Worm (Caenorhabditis elegans) whole organism, early embryonic: ENCODE results near the gene F37C12.10.

Source experiments
- B0310.2 ChIP-seq: sonication (generic microtip); optimal IDR thresholded peaks from 2 replicates; lab custom pipeline; 2016; ENCODE audit warnings: mild to moderate bottlenecking, missing genetic modification characterization, missing compliant biosample characterization
- aly-1 ChIP-seq: sonication (generic microtip); optimal IDR thresholded peaks from 2 replicates; lab custom pipeline; 2016; ENCODE audit warnings: missing genetic modification characterization, missing compliant biosample characterization
- ama-1 ChIP-seq: fragments of 150-350 bp; optimal IDR thresholded peaks from 2 replicates; lab custom pipeline; 2014
- ceh-13 ChIP-seq: fragments of 200-800 bp; sonication (Bioruptor generic); optimal IDR thresholded peaks from 2 replicates; lab custom pipeline; 2018; ENCODE audit warnings: mild to moderate bottlenecking, missing genetic modification characterization, missing compliant biosample characterization
- ceh-36 ChIP-seq: sonication (generic microtip); optimal IDR thresholded peaks from 2 replicates; lab custom pipeline; 2016; ENCODE audit warnings: missing genetic modification characterization, inconsistent platforms, missing compliant biosample characterization
- flt-1 ChIP-seq: fragments of 200-800 bp; sonication (Bioruptor generic); IDR thresholded peaks from 2 replicates; pipeline ENCODE4 v1.3.6; 2022; ENCODE audit warnings: missing genetic modification characterization, missing compliant biosample characterization
- hmg-4 ChIP-seq: fragments of 200-800 bp; sonication (Bioruptor generic); optimal IDR thresholded peaks from 2 replicates; lab custom pipeline; 2018; ENCODE audit warnings: mild to moderate bottlenecking, missing genetic modification characterization, missing compliant biosample characterization
- scrt-1 ChIP-seq: fragments of 200-800 bp; sonication (Bioruptor generic); IDR thresholded peaks from 2 replicates; pipeline ENCODE4 v1.3.6; 2022; ENCODE audit warnings: missing genetic modification characterization, missing compliant biosample characterization
- sea-1 ChIP-seq: fragments of 200-800 bp; sonication (Bioruptor generic); conservative IDR thresholded peaks from 2 replicates; pipeline ENCODE4 v1.3.6; 2022; ENCODE audit warnings: missing genetic modification characterization, missing compliant biosample characterization
- tbx-37 ChIP-seq: fragments of 200-800 bp; sonication (Bioruptor generic); conservative IDR thresholded peaks from 2 replicates; pipeline ENCODE4 v1.3.6; 2022; ENCODE audit warnings: missing genetic modification reagents, missing genetic modification characterization, missing compliant biosample characterization
- tra-4 ChIP-seq: sonication (generic microtip); optimal IDR thresholded peaks from 2 replicates; lab custom pipeline; 2017; ENCODE audit warnings: missing genetic modification characterization, missing compliant biosample characterization

- TF ChIP-seq ceh-13 (GFP tag; lab: Kevin White, UChicago) (no peak), sea-1 (GFP tag; lab: Robert Waterston, UW) (no peak), ama-1 (lab: Kevin White, UChicago) (no peak), flt-1 (GFP tag; lab: Robert Waterston, UW) (no peak), scrt-1 (GFP tag; lab: Robert Waterston, UW) (no peak), tra-4 (tag; lab: Kevin White, UChicago) (no peak), aly-1 (tag; lab: Kevin White, UChicago) (no peak), hmg-4 (GFP tag; lab: Kevin White, UChicago) (no peak), ceh-36 (tag; lab: Kevin White, UChicago) (no peak), B0310.2 (tag; lab: Kevin White, UChicago) (no peak), tbx-37 (GFP tag; lab: Robert Waterston, UW) (no peak)
These were observed 7.1 kb upstream of the F37C12.10 start, which contains the start of gene F37C12.18 for ce11 chrIII:7195325-7195724.
